Fruit fly (Drosophila melanogaster) whole organism, embryonic: ENCODE measurements around the gene CG7239.

Experiments
- Blimp-1 ChIP-seq: fragments of 200-800 bp; sonication (Bioruptor generic); optimal IDR thresholded peaks from 3 replicates; lab custom pipeline; 2018; ENCODE audit warnings: missing biosample characterization, missing genetic modification characterization, mild to moderate bottlenecking, moderate library complexity, missing genetic modification reagents
- CG10209 ChIP-seq: fragments of 200-800 bp; sonication (Bioruptor generic); optimal IDR thresholded peaks from 3 replicates; lab custom pipeline; 2017; ENCODE audit warnings: missing biosample characterization, mild to moderate bottlenecking, missing genetic modification characterization, missing genetic modification reagents
- CG1024 ChIP-seq: fragments of 200-800 bp; sonication (Bioruptor generic); IDR thresholded peaks from 2 replicates; pipeline ENCODE4 v1.3.6; 2022; ENCODE audit warnings: missing biosample characterization, missing genetic modification characterization
- CG11456 ChIP-seq: fragments of 200-800 bp; sonication (Bioruptor generic); IDR thresholded peaks from 3 replicates; pipeline ENCODE4 v1.3.6; 2022; ENCODE audit warnings: missing biosample characterization, missing genetic modification characterization
- CG13123 ChIP-seq: fragments of 200-800 bp; sonication (Bioruptor generic); optimal IDR thresholded peaks from 2 replicates; lab custom pipeline; 2016; ENCODE audit warnings: missing biosample characterization, missing genetic modification characterization
- CG1603 ChIP-seq: fragments of 200-800 bp; sonication (Bioruptor generic); optimal IDR thresholded peaks from 2 replicates; lab custom pipeline; 2019; ENCODE audit warnings: missing biosample characterization, mild to moderate bottlenecking, missing genetic modification characterization, moderate library complexity
- CG16815 ChIP-seq: fragments of 200-800 bp; sonication (Bioruptor generic); optimal IDR thresholded peaks from 3 replicates; lab custom pipeline; 2017; ENCODE audit warnings: missing biosample characterization, mild to moderate bottlenecking, missing genetic modification characterization
- CG16863 ChIP-seq: fragments of 200-800 bp; sonication (Bioruptor generic); optimal IDR thresholded peaks from 3 replicates; lab custom pipeline; 2016; ENCODE audit warnings: missing biosample characterization, missing genetic modification characterization
- CG17186 ChIP-seq: fragments of 200-800 bp; sonication (Bioruptor generic); optimal IDR thresholded peaks from 3 replicates; lab custom pipeline; 2017; ENCODE audit warnings: missing biosample characterization, missing genetic modification reagents, missing genetic modification characterization
- CG17385 ChIP-seq: fragments of 200-800 bp; sonication (Bioruptor generic); optimal IDR thresholded peaks from 3 replicates; lab custom pipeline; 2018; ENCODE audit warnings: missing biosample characterization, mild to moderate bottlenecking, missing genetic modification characterization
- CG2199 ChIP-seq: fragments of 200-800 bp; sonication (Bioruptor generic); IDR thresholded peaks from 3 replicates; pipeline ENCODE4 v1.3.6; 2022; ENCODE audit warnings: missing biosample characterization, missing genetic modification characterization
- CG30020 ChIP-seq: fragments of 200-800 bp; optimal IDR thresholded peaks from 2 replicates; lab custom pipeline; 2019; ENCODE audit warnings: missing biosample characterization, mild to moderate bottlenecking, missing genetic modification characterization, moderate library complexity
- CG30431 ChIP-seq: fragments of 200-800 bp; sonication (Bioruptor generic); optimal IDR thresholded peaks from 2 replicates; lab custom pipeline; 2017; ENCODE audit warnings: missing biosample characterization, missing genetic modification characterization
- CG34224 ChIP-seq: fragments of 200-800 bp; sonication (Bioruptor generic); IDR thresholded peaks from 3 replicates; pipeline ENCODE4 v1.3.6; 2022; ENCODE audit warnings: missing biosample characterization, missing genetic modification characterization; ENCODE audit not compliant: partially characterized antibody
- CG5245 ChIP-seq: fragments of 200-800 bp; sonication (Bioruptor generic); optimal IDR thresholded peaks from 3 replicates; lab custom pipeline; 2016; ENCODE audit warnings: missing biosample characterization, missing genetic modification characterization
- CG6683 ChIP-seq: fragments of 200-800 bp; sonication (Bioruptor generic); optimal IDR thresholded peaks from 2 replicates; lab custom pipeline; 2017; ENCODE audit warnings: missing biosample characterization, mild to moderate bottlenecking, missing genetic modification characterization, missing genetic modification reagents
- CG7271 ChIP-seq: fragments of 200-800 bp; sonication (Bioruptor generic); optimal IDR thresholded peaks from 2 replicates; lab custom pipeline; 2018; ENCODE audit warnings: missing biosample characterization, mild to moderate bottlenecking, missing genetic modification characterization, moderate library complexity
- CG7556 ChIP-seq: fragments of 200-800 bp; sonication (Bioruptor generic); optimal IDR thresholded peaks from 2 replicates; lab custom pipeline; 2017; ENCODE audit warnings: missing biosample characterization, mild to moderate bottlenecking, missing genetic modification characterization
- CG7745 ChIP-seq: fragments of 200-800 bp; sonication (Bioruptor generic); optimal IDR thresholded peaks from 2 replicates; lab custom pipeline; 2018; ENCODE audit warnings: missing biosample characterization, mild to moderate bottlenecking, missing genetic modification characterization, moderate library complexity
- CG7963 ChIP-seq: fragments of 200-800 bp; sonication (Bioruptor generic); IDR thresholded peaks from 3 replicates; pipeline ENCODE4 v1.3.6; 2022; ENCODE audit warnings: missing biosample characterization, missing genetic modification characterization; ENCODE audit not compliant: partially characterized antibody
- CG8290 ChIP-seq, 3 experiments: fragments of 200-800 bp; sonication (Bioruptor generic); optimal IDR thresholded peaks; 2 replicates each; lab custom pipeline; 2016 to 2019; ENCODE audit warnings: missing biosample characterization in 3 of 3, missing genetic modification characterization in 3 of 3, mild to moderate bottlenecking in 2 of 3, moderate library complexity in 1 of 3
- CG9215 ChIP-seq: fragments of 200-800 bp; sonication (Bioruptor generic); IDR thresholded peaks from 2 replicates; pipeline ENCODE4 v1.3.6; 2022; ENCODE audit warnings: missing biosample characterization, missing genetic modification characterization
- Chrac-16 ChIP-seq: fragments of 200-800 bp; sonication (Bioruptor generic); optimal IDR thresholded peaks from 3 replicates; lab custom pipeline; 2016; ENCODE audit warnings: missing biosample characterization, missing genetic modification characterization
- Dref ChIP-seq: fragments of 200-800 bp; sonication (Bioruptor generic); IDR thresholded peaks from 2 replicates; pipeline ENCODE4 v1.3.6; 2022; ENCODE audit warnings: missing biosample characterization, missing genetic modification characterization
- Elba2 ChIP-seq: fragments of 200-800 bp; sonication (Bioruptor generic); optimal IDR thresholded peaks from 3 replicates; lab custom pipeline; 2016; ENCODE audit warnings: missing biosample characterization, missing genetic modification characterization
- Fer1 ChIP-seq: fragments of 200-800 bp; sonication (Bioruptor generic); optimal IDR thresholded peaks from 2 replicates; lab custom pipeline; 2017; ENCODE audit warnings: missing biosample characterization, mild to moderate bottlenecking, missing genetic modification characterization
- Fer2 ChIP-seq: fragments of 200-800 bp; sonication (Bioruptor generic); optimal IDR thresholded peaks from 2 replicates; lab custom pipeline; 2018; ENCODE audit warnings: missing biosample characterization, mild to moderate bottlenecking, missing genetic modification characterization, moderate library complexity
- Gug ChIP-seq: fragments of 200-800 bp; sonication (Bioruptor generic); IDR thresholded peaks from 4 replicates; pipeline ENCODE4 v1.3.6; 2022; ENCODE audit warnings: missing biosample characterization, missing genetic modification characterization
- Lhr ChIP-seq: fragments of 200-800 bp; sonication (Bioruptor generic); optimal IDR thresholded peaks from 3 replicates; lab custom pipeline; 2017; ENCODE audit warnings: mild to moderate bottlenecking, missing biosample characterization, missing genetic modification reagents, missing genetic modification characterization
- NC2α ChIP-seq: fragments of 200-800 bp; sonication (Bioruptor generic); optimal IDR thresholded peaks from 2 replicates; lab custom pipeline; 2016; ENCODE audit warnings: missing biosample characterization, missing genetic modification characterization
- Nf-YA ChIP-seq: fragments of 200-800 bp; sonication (Bioruptor generic); IDR thresholded peaks from 2 replicates; pipeline ENCODE4 v1.3.6; 2022; ENCODE audit warnings: missing biosample characterization, missing genetic modification characterization
- Scr ChIP-seq: fragments of 200-800 bp; sonication (Bioruptor generic); IDR thresholded peaks from 2 replicates; pipeline ENCODE4 v1.3.6; 2022; ENCODE audit warnings: missing biosample characterization, missing genetic modification characterization; ENCODE audit not compliant: partially characterized antibody
- Sry-β ChIP-seq: fragments of 200-800 bp; sonication (Bioruptor generic); optimal IDR thresholded peaks from 2 replicates; lab custom pipeline; 2018; ENCODE audit warnings: missing biosample characterization, mild to moderate bottlenecking, missing genetic modification characterization, moderate library complexity
- Xrp1 ChIP-seq: fragments of 200-800 bp; sonication (Bioruptor generic); IDR thresholded peaks from 2 replicates; pipeline ENCODE4 v1.3.6; 2022; ENCODE audit warnings: missing biosample characterization, missing genetic modification characterization
- caup ChIP-seq: fragments of 200-800 bp; sonication (Bioruptor generic); optimal IDR thresholded peaks from 3 replicates; lab custom pipeline; 2017; ENCODE audit warnings: missing biosample characterization, mild to moderate bottlenecking, missing genetic modification characterization, moderate library complexity; ENCODE audit not compliant: severe bottlenecking
- croc ChIP-seq: fragments of 200-800 bp; sonication (Bioruptor generic); conservative IDR thresholded peaks from 3 replicates; pipeline ENCODE4 v1.3.6; 2022; ENCODE audit warnings: missing biosample characterization, missing genetic modification characterization
- danr ChIP-seq: fragments of 200-800 bp; sonication (Bioruptor generic); IDR thresholded peaks from 2 replicates; pipeline ENCODE4 v1.3.6; 2022; ENCODE audit warnings: missing biosample characterization, missing genetic modification characterization
- gem ChIP-seq: fragments of 200-800 bp; sonication (Bioruptor generic); optimal IDR thresholded peaks from 2 replicates; lab custom pipeline; 2019; ENCODE audit warnings: missing biosample characterization, mild to moderate bottlenecking, missing genetic modification characterization, moderate library complexity
- gfzf ChIP-seq: fragments of 200-800 bp; sonication (Bioruptor generic); optimal IDR thresholded peaks from 2 replicates; lab custom pipeline; 2016; ENCODE audit warnings: missing biosample characterization, mild to moderate bottlenecking, missing genetic modification characterization, moderate library complexity
- jigr1 ChIP-seq: fragments of 200-800 bp; sonication (Bioruptor generic); IDR thresholded peaks from 3 replicates; pipeline ENCODE4 v1.3.6; 2022; ENCODE audit warnings: missing biosample characterization, missing genetic modification characterization
- kni ChIP-seq: fragments of 200-800 bp; sonication (Bioruptor generic); optimal IDR thresholded peaks from 3 replicates; lab custom pipeline; 2017; ENCODE audit warnings: mild to moderate bottlenecking, missing biosample characterization, missing genetic modification reagents, missing genetic modification characterization
- lbe ChIP-seq: fragments of 200-800 bp; sonication (Bioruptor generic); optimal IDR thresholded peaks from 2 replicates; lab custom pipeline; 2016; ENCODE audit warnings: missing biosample characterization, mild to moderate bottlenecking, missing genetic modification characterization
- org-1 ChIP-seq: fragments of 200-800 bp; sonication (Bioruptor generic); optimal IDR thresholded peaks from 2 replicates; lab custom pipeline; 2017; ENCODE audit warnings: missing biosample characterization, missing genetic modification characterization
- row ChIP-seq: fragments of 200-800 bp; sonication (Bioruptor generic); IDR thresholded peaks from 3 replicates; pipeline ENCODE4 v1.3.6; 2022; ENCODE audit warnings: missing biosample characterization, missing genetic modification characterization
- tap ChIP-seq: fragments of 200-800 bp; optimal IDR thresholded peaks from 3 replicates; lab custom pipeline; 2019; ENCODE audit warnings: missing biosample characterization, mild to moderate bottlenecking, missing genetic modification characterization, moderate library complexity
- tna ChIP-seq: fragments of 200-800 bp; sonication (Bioruptor generic); IDR thresholded peaks from 2 replicates; pipeline ENCODE4 v1.3.6; 2022; ENCODE audit warnings: missing biosample characterization, missing genetic modification characterization; ENCODE audit not compliant: partially characterized antibody
- trem ChIP-seq: fragments of 200-800 bp; optimal IDR thresholded peaks from 3 replicates; lab custom pipeline; 2019; ENCODE audit warnings: missing biosample characterization, mild to moderate bottlenecking, missing genetic modification characterization, moderate library complexity
- zen ChIP-seq: fragments of 200-800 bp; sonication (Bioruptor generic); optimal IDR thresholded peaks from 3 replicates; lab custom pipeline; 2018; ENCODE audit warnings: missing biosample characterization, mild to moderate bottlenecking, missing genetic modification characterization, moderate library complexity

Gene CG7239

DNA sequence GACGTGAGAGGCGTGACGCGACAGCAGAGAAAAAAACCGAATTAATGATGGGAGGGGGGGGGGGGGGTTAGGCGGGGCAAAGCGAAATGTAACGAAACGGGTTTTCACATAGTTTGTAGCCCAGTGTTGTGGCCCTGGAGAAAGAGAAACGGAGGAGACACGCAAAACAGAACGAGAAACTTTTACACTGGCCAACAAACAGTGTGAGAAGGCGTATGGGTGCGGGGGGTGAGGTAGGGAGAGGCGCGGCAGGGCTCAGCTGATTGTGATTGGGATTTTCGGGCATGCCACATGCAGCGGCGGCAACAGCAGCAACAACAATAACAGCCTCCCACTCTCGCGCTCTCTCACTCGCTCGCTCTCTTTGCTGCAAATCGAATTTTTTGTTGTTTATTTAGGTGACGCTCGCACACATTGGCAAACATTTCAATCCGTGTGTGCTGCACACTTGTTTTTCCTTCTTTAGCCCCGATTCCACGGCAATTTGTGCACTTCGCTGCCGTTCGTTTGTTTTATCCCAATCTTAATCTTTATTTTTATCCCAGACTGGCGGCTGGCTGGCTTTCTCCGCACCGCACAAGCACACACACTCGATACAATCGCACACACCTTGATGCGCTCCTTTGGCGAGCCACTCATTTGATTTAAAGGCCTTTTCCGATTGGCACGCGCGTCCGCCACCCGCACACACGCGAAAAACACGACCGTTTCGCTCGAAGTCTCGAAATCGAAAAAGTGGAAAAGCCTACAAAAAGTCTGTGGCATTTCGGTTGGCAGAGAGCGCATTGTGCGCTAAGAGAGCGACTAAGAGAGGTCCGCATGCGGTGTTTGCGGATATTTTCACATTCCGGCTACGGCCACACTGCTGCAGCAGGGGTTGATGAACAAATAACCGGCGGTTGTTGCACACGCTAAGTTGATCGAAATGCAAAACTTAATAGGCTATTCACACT is 2.3 kb upstream of the CG7239 start, which contains the start of gene CG9171 (continued):
- TF ChIP-seq CG8290 (GFP tag; optimal IDR thresholded peaks at IDR 0.05; lab: Kevin White, UChicago) = peak; percentile 62
- TF ChIP-seq CG8290 (tag; optimal IDR thresholded peaks at IDR 0.05; lab: Kevin White, UChicago) = peak in 1 of 2 experiments; percentile 88
- no peak for TF ChIP-seq CG7745 (tag; lab: Kevin White, UChicago)
- TF ChIP-seq CG7556 = peak; percentile 24
- no peak for TF ChIP-seq CG16815
- no peak for TF ChIP-seq CG6683
- peak; percentile 84 for TF ChIP-seq kni (GFP tag; lab: Kevin White, UChicago)
- peak; percentile 10 for TF ChIP-seq CG17385 (GFP tag; lab: Kevin White, UChicago)
- TF ChIP-seq Xrp1 (GFP tag; lab: Robert Waterston, UW) = 0 out of 2 replicates have a peak, but pooled peaks have one; percentile 9
- TF ChIP-seq Fer1 (GFP tag; lab: Kevin White, UChicago) = peak; percentile 41
- TF ChIP-seq Gug = peak; percentile 4; the same call in 1 of the 4 replicates
- TF ChIP-seq Scr (GFP tag; lab: Robert Waterston, UW) = peak; percentile 32; the same call in 1 of the 2 replicates
- TF ChIP-seq Fer2 (tag; lab: Kevin White, UChicago) = peak; percentile 2
- peak; percentile 71 for TF ChIP-seq trem
- TF ChIP-seq CG7963 (GFP tag; lab: Robert Waterston, UW) = peak; percentile 51; the same call in 1 of the 3 replicates
- TF ChIP-seq Nf-YA (GFP tag; lab: Robert Waterston, UW) = no peak; the same call in 1 of the 2 replicates
- TF ChIP-seq tap (tag; lab: Kevin White, UChicago) = no peak
- peak; percentile 91 for TF ChIP-seq CG1603
- TF ChIP-seq CG10209 (GFP tag; lab: Kevin White, UChicago) = no peak
- TF ChIP-seq tna (GFP tag; lab: Robert Waterston, UW) = peak; percentile 11; the same call in 1 of the 2 replicates
- TF ChIP-seq zen (tag; lab: Kevin White, UChicago) = peak; percentile 30
- peak; percentile 38 for TF ChIP-seq CG13123 (GFP tag; lab: Kevin White, UChicago)
- TF ChIP-seq Sry-β = peak; percentile 5
- TF ChIP-seq caup (GFP tag; lab: Kevin White, UChicago) = peak; percentile 13
- no peak for TF ChIP-seq org-1 (GFP tag; lab: Kevin White, UChicago)
- TF ChIP-seq CG16863 (GFP tag; lab: Kevin White, UChicago) = no peak
- TF ChIP-seq CG34224 (GFP tag; lab: Robert Waterston, UW) = no peak; the same call in 1 of the 3 replicates
- TF ChIP-seq CG7271 (tag; lab: Kevin White, UChicago) = no peak
- TF ChIP-seq NC2α = no peak
- TF ChIP-seq Dref (GFP tag; lab: Robert Waterston, UW) = peak; percentile 66
- TF ChIP-seq gfzf = peak; percentile 95
- TF ChIP-seq CG11456 (GFP tag; lab: Robert Waterston, UW) = peak; percentile 49; the same call in 1 of the 3 replicates
- peak; percentile 11 for TF ChIP-seq CG9215 (GFP tag; lab: Robert Waterston, UW)
- TF ChIP-seq CG2199 (GFP tag; lab: Robert Waterston, UW) = 0 out of 3 replicates have a peak, but pooled peaks have one; percentile 13
- peak; percentile 71 for TF ChIP-seq CG17186 (GFP tag; lab: Kevin White, UChicago)
- TF ChIP-seq lbe (GFP tag; lab: Kevin White, UChicago) = no peak
- TF ChIP-seq croc (GFP tag; lab: Robert Waterston, UW) = no peak

DNA sequence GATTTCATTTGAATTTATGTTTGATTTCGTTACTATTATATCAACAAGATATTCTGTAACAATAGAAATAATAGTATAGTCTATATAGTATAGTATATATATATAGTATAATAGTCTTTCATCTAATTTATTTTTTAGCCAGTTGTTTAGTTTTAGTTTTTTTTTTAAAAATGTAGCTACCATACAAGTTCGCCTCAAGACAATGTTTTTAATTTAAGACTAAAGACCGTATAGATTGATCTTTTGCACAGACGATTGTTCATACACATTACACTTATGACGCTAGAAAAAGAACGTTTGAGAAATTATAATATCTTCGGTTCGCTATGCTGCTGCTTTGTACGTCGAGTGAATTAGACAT is 1.7 kb upstream of the CG7239 start:
- peak; percentile 64 for TF ChIP-seq Lhr (GFP tag; lab: Kevin White, UChicago)
- no peak for TF ChIP-seq Elba2
- TF ChIP-seq CG1024 (GFP tag; lab: Robert Waterston, UW) = no peak
- TF ChIP-seq row (GFP tag; lab: Robert Waterston, UW) = peak; percentile 37; the same call in 2 of the 3 replicates
- no peak for TF ChIP-seq danr (GFP tag; lab: Robert Waterston, UW)
- no peak for TF ChIP-seq CG30431 (GFP tag; lab: Kevin White, UChicago)
- TF ChIP-seq Chrac-16 (GFP tag; lab: Kevin White, UChicago) = peak; percentile 13
- TF ChIP-seq CG30020 (tag; lab: Kevin White, UChicago) = peak; percentile 61
- TF ChIP-seq Blimp-1 = peak; percentile 13
- no peak for TF ChIP-seq jigr1 (GFP tag; lab: Robert Waterston, UW)
- TF ChIP-seq CG5245 (GFP tag; lab: Kevin White, UChicago) = no peak
- peak; percentile 49 for TF ChIP-seq gem (tag; lab: Kevin White, UChicago)
